Worm (Caenorhabditis elegans): ENCODE data around the gene dyf-6.
A peak's percentile ranks its signal among the peaks of the same experiment; 100 is the strongest.

The dyf-6 gene

DNA sequence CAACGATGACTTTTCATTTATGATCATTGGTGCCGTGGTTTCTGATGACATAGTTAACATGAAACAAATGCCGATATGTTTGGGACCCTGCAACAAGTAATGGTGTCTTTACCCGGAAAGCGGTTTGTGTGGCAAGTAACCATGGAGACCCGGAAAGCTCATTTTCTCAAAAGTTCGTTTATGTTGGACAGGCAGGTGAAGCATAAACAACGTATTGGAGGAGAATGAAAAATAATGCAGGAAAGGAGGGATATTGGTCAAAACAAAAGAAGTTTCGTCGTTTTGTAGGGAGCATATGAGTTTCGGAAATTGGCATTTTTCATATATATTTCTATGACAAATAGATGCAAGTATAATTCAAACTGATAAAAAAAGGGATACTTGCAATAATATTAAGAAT is at the start of gene dyf-6:
dyf-6 (minus strand) TSS at position 101 of the 400 bp plus-strand sequence.
- TF ChIP-seq ceh-43 (GFP tag; optimal IDR thresholded peaks at IDR 0.05) (no peak), pha-4 (tag; optimal IDR thresholded peaks at IDR 0.05) (no peak), mls-2 (tag; optimal IDR thresholded peaks at IDR 0.05) (no peak), unc-39 (tag; optimal IDR thresholded peaks at IDR 0.05) (no peak), ham-2 (GFP tag; optimal IDR thresholded peaks at IDR 0.05) (no peak), lin-13 (tag; optimal IDR thresholded peaks at IDR 0.05) (no peak), snpc-4 (tag; optimal IDR thresholded peaks at IDR 0.05) (no peak), bed-3 (GFP tag; optimal IDR thresholded peaks at IDR 0.05) (no peak), ceh-39 (tag; optimal IDR thresholded peaks at IDR 0.05) (no peak), flh-1 (GFP tag; optimal IDR thresholded peaks at IDR 0.05) (no peak), zip-8 (tag; optimal IDR thresholded peaks at IDR 0.05) (no peak), ces-1 (GFP tag; optimal IDR thresholded peaks at IDR 0.05) (no peak), ztf-11 (tag; optimal IDR thresholded peaks at IDR 0.05) (no peak), blmp-1 (tag; optimal IDR thresholded peaks at IDR 0.05) (no peak), lin-32 (GFP tag; optimal IDR thresholded peaks at IDR 0.05) (no peak), mep-1 (tag; optimal IDR thresholded peaks at IDR 0.05) (no peak)

DNA sequence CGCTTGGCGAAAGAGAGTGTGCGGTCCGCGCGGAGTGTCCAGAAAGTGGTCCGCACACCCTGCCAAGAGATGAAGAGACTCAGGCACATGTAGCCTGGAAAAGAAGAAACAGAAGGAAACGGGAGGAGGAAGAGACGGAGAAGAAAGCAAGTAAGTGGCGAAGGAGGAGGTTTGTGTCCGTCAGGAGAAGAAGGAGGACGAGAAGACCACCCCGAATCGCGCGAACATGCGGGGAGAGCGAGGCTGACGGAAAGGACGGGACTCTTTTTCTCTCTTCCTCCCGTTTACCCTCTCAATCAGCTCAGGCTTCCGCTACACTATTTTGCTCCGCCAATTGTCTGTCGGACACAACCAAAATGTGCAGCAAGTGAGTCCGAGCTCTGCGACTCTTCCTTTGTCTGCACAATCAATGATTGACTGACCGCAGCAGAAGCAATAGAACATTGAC is 49.2 kb upstream of the dyf-6 start:
- TF ChIP-seq nhr-2 (tag; optimal IDR thresholded peaks at IDR 0.05) (no peak), tbx-8 (GFP tag; optimal IDR thresholded peaks at IDR 0.05) (peak; percentile 34), pha-4 (tag; optimal IDR thresholded peaks at IDR 0.05) (peak; percentile 84), drap-1 (GFP tag; optimal IDR thresholded peaks at IDR 0.05) (no peak), cnd-1 (tag; optimal IDR thresholded peaks at IDR 0.05) (peak; percentile 38), hlh-1 (tag; optimal IDR thresholded peaks at IDR 0.05) (peak; percentile 69), ces-1 (GFP tag; optimal IDR thresholded peaks at IDR 0.05) (peak; percentile 74), M03D4.4 (tag; optimal IDR thresholded peaks at IDR 0.05) (peak; percentile 71), unc-39 (tag; optimal IDR thresholded peaks at IDR 0.05) (no peak), lin-32 (GFP tag; optimal IDR thresholded peaks at IDR 0.05) (no peak), mls-2 (tag; optimal IDR thresholded peaks at IDR 0.05) (peak; percentile 73), ceh-43 (GFP tag; optimal IDR thresholded peaks at IDR 0.05) (peak; percentile 3), ztf-11 (tag; optimal IDR thresholded peaks at IDR 0.05) (peak; percentile 85), lin-13 (tag; optimal IDR thresholded peaks at IDR 0.05) (peak; percentile 39), mep-1 (tag; optimal IDR thresholded peaks at IDR 0.05) (peak; percentile 59), unc-120 (tag; optimal IDR thresholded peaks at IDR 0.05; ENCODE audit: poor library complexity, severe bottlenecking) (peak; percentile 95), lsy-2 (tag; optimal IDR thresholded peaks at IDR 0.05) (peak; percentile 31), ham-2 (GFP tag; optimal IDR thresholded peaks at IDR 0.05) (peak; percentile 87), unc-62 (GFP tag; optimal IDR thresholded peaks at IDR 0.05) (peak; percentile 83), sem-2 (GFP tag; optimal IDR thresholded peaks at IDR 0.05) (no peak), sptf-1 (tag; optimal IDR thresholded peaks at IDR 0.05) (peak; percentile 75)

DNA sequence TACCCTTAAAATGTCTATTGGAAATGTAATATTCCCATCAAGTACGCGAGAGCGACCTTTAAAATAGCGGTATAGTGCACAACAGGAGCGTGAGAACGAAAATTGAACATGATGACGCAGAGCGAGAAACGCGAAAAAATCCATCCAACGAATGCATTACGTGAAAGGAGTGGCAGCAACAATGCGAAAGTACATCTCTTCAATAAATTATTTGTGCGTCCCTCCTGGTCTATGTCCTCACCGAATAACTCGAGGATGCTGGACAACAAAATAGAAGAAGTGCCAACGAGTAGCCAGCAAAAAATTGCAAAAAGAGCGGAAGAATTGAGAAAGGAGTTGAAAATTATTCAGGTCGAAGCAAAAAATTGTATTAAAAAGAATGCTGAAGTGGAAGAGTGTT is 47.6 kb upstream of the dyf-6 start:
- TF ChIP-seq tbx-8 (GFP tag; optimal IDR thresholded peaks at IDR 0.05) (no peak), sem-2 (GFP tag; optimal IDR thresholded peaks at IDR 0.05) (no peak), elt-3 (tag; optimal IDR thresholded peaks at IDR 0.05) (no peak), hlh-1 (tag; optimal IDR thresholded peaks at IDR 0.05) (no peak), ceh-83 (GFP tag; optimal IDR thresholded peaks at IDR 0.05) (no peak)

DNA sequence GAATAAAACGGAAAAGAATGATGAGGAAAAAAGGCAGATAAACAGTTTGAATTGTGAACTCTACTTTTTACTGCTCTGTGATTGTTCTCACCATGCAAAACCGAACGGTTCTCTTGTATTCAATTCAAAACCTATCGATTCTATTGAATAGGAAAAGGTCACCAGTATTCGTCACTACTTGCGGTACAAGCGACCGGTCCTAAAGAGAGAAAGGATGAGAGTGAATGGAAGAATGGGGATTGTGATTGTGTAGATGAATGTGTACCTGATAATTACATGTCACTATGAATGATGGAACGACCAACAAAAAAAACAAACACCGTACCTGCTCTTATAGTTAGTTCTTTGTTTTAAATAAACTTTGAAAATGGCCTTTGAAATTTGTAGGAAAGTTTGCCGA is 46.5 kb upstream of the dyf-6 start:
- TF ChIP-seq snpc-4 (tag; optimal IDR thresholded peaks at IDR 0.05) (no peak), flh-1 (GFP tag; optimal IDR thresholded peaks at IDR 0.05) (no peak), M03D4.4 (tag; optimal IDR thresholded peaks at IDR 0.05) (no peak), lsy-2 (tag; optimal IDR thresholded peaks at IDR 0.05) (no peak), ceh-83 (GFP tag; optimal IDR thresholded peaks at IDR 0.05) (no peak), lin-13 (tag; optimal IDR thresholded peaks at IDR 0.05) (no peak), lin-32 (GFP tag; optimal IDR thresholded peaks at IDR 0.05) (no peak), nhr-237 (tag; optimal IDR thresholded peaks at IDR 0.05) (no peak), unc-120 (tag; optimal IDR thresholded peaks at IDR 0.05; ENCODE audit: poor library complexity, severe bottlenecking) (no peak), cnd-1 (tag; optimal IDR thresholded peaks at IDR 0.05) (no peak), pha-4 (tag; optimal IDR thresholded peaks at IDR 0.05) (no peak), ces-1 (GFP tag; optimal IDR thresholded peaks at IDR 0.05) (no peak), unc-39 (tag; optimal IDR thresholded peaks at IDR 0.05) (no peak)

DNA sequence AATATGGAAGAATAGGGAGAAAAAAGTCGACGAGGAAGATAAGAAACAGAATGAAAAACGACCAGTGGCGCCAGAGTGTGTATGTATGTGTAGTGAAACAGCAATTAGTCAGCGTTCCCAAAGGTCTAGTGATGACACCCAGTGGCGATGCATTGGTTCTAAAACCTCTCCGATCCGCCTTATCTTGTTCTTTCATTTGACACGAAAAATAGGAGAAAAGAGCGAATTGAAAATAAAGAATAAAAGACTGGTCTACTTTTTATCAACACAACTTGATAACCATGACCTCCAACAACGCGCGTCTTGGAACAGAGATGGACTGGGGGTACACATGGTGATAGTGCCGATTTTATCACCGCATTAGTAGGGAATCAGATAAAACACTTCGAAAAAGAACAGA is 44.6 kb upstream of the dyf-6 start:
- peak; percentile 56 for TF ChIP-seq elt-1 (tag; optimal IDR thresholded peaks at IDR 0.05; ENCODE audit: borderline replicate concordance, insufficient read depth)
- TF ChIP-seq nhr-237 (tag; optimal IDR thresholded peaks at IDR 0.05), result no peak

All from whole organism, mixed stage, embryonic.